Worm (Caenorhabditis elegans) whole organism, L3 larva: ENCODE measurements around the gene T19D2.13.

Source experiments
- ama-1 ChIP-seq: fragments of 150-350 bp; optimal IDR thresholded peaks from 2 replicates; lab custom pipeline; 2018
- ceh-28 ChIP-seq: fragments of 150-350 bp; optimal IDR thresholded peaks from 2 replicates; lab custom pipeline; 2014; ENCODE audit warnings: missing biosample characterization, missing genetic modification reagents, missing genetic modification characterization
- ceh-82 ChIP-seq: fragments of 150-350 bp; optimal IDR thresholded peaks from 2 replicates; lab custom pipeline; 2014; ENCODE audit warnings: missing biosample characterization, missing genetic modification characterization
- elt-1 ChIP-seq: fragments of 150-350 bp; optimal IDR thresholded peaks from 2 replicates; lab custom pipeline; 2014; ENCODE audit warnings: missing biosample characterization, missing genetic modification characterization
- pqm-1 ChIP-seq: fragments of 150-350 bp; optimal IDR thresholded peaks from 2 replicates; lab custom pipeline; 2017; ENCODE audit warnings: missing biosample characterization, missing genetic modification characterization, inconsistent platforms
- unc-62 ChIP-seq: fragments of 150-350 bp; sonication (generic microtip); optimal IDR thresholded peaks from 4 replicates; lab custom pipeline; 2014; ENCODE audit warnings: missing biosample characterization, missing genetic modification reagents, missing genetic modification characterization

- no peak for TF ChIP-seq ama-1 (lab: Kevin White, UChicago)
- TF ChIP-seq unc-62 (GFP tag; lab: Kevin White, UChicago) = no peak
- no peak for TF ChIP-seq ceh-82 (tag; lab: Kevin White, UChicago)
- no peak for TF ChIP-seq ceh-28 (tag; lab: Kevin White, UChicago)
- TF ChIP-seq elt-1 (tag; lab: Kevin White, UChicago) = no peak
- TF ChIP-seq pqm-1 (tag; lab: Kevin White, UChicago) = no peak
These were observed 46.4 kb upstream of the T19D2.13 start for ce11 chrX:3988575-3988974.
